Fruit fly (Drosophila melanogaster) whole organism, wandering third instar larva: Measurements from ENCODE around the gene CG31775.

Experiments used
- CG32264 ChIP-seq: fragments of 200-800 bp; sonication (Bioruptor generic); optimal IDR thresholded peaks from 2 replicates; lab custom pipeline; 2016; ENCODE audit warnings: missing biosample characterization, missing genetic modification characterization
- CG9705 ChIP-seq: fragments of 200-800 bp; sonication (Bioruptor generic); optimal IDR thresholded peaks from 2 replicates; lab custom pipeline; 2018; ENCODE audit warnings: missing biosample characterization, mild to moderate bottlenecking, missing genetic modification characterization
- CrebA ChIP-seq: fragments of 200-800 bp; sonication (Bioruptor generic); optimal IDR thresholded peaks from 2 replicates; lab custom pipeline; 2016; ENCODE audit warnings: missing biosample characterization, mild to moderate bottlenecking, missing genetic modification characterization, borderline replicate concordance
- HLH106 ChIP-seq: fragments of 200-800 bp; optimal IDR thresholded peaks from 3 replicates; lab custom pipeline; 2019; ENCODE audit warnings: missing biosample characterization, mild to moderate bottlenecking, missing genetic modification characterization, moderate library complexity
- Hr83 ChIP-seq: fragments of 200-300 bp; sonication (Bioruptor generic); optimal IDR thresholded peaks from 2 replicates; lab custom pipeline; 2016; ENCODE audit warnings: missing biosample characterization, mild to moderate bottlenecking, missing genetic modification characterization, moderate library complexity; ENCODE audit not compliant: poor library complexity, severe bottlenecking
- Jra ChIP-seq: sonication (Bioruptor generic); optimal IDR thresholded peaks from 2 replicates; lab custom pipeline; 2016; ENCODE audit warnings: missing biosample characterization, missing genetic modification characterization
- Myc ChIP-seq: fragments of >200 bp; optimal IDR thresholded peaks from 2 replicates; lab custom pipeline; 2017
- N ChIP-seq: fragments of >200 bp; optimal IDR thresholded peaks from 2 replicates; lab custom pipeline; 2018; ENCODE audit warnings: missing biosample characterization, missing external identifiers, missing genetic modification characterization
- Rel ChIP-seq, 2 experiments: fragments of 200-800 bp; sonication (Bioruptor generic) in 1 of 2; optimal IDR thresholded peaks; 2 replicates in 1 of 2; 3 replicates in 1 of 2; lab custom pipeline; 2016 to 2019; ENCODE audit warnings: mild to moderate bottlenecking in 2 of 2, missing biosample characterization in 2 of 2, missing genetic modification characterization in 2 of 2, moderate library complexity in 1 of 2
- br ChIP-seq: fragments of 200-800 bp; sonication (Bioruptor generic); optimal IDR thresholded peaks from 2 replicates; lab custom pipeline; 2016; ENCODE audit warnings: missing biosample characterization, missing genetic modification characterization
- dmrt93B ChIP-seq: fragments of 200-800 bp; sonication (Bioruptor generic); optimal IDR thresholded peaks from 2 replicates; lab custom pipeline; 2018; ENCODE audit warnings: missing biosample characterization, mild to moderate bottlenecking, missing genetic modification characterization
- ey ChIP-seq: fragments of 200-800 bp; sonication (Bioruptor generic); optimal IDR thresholded peaks from 2 replicates; lab custom pipeline; 2016; ENCODE audit warnings: missing biosample characterization, missing genetic modification characterization
- jim ChIP-seq: fragments of 175-275, 200-325 bp; sonication (Bioruptor generic); optimal IDR thresholded peaks from 2 replicates; lab custom pipeline; 2016; ENCODE audit warnings: missing biosample characterization, mild to moderate bottlenecking, missing genetic modification characterization
- lola ChIP-seq: fragments of >200 bp; optimal IDR thresholded peaks from 2 replicates; lab custom pipeline; 2017; ENCODE audit warnings: missing biosample characterization, missing genetic modification characterization
- tai ChIP-seq: sonication (Bioruptor generic); optimal IDR thresholded peaks from 2 replicates; lab custom pipeline; 2016; ENCODE audit warnings: missing biosample characterization, missing genetic modification characterization

The CG31775 gene

dm6 chr2L:14688274-14688840 lies 49.2 kb downstream of the CG31775 start:
- TF ChIP-seq Myc: no peak
- no peak for TF ChIP-seq N (GFP tag; lab: Kevin White, UChicago)
- TF ChIP-seq lola (GFP tag; lab: Kevin White, UChicago): no peak
- no peak for TF ChIP-seq jim (GFP tag; lab: Kevin White, UChicago)
- TF ChIP-seq HLH106 (tag; lab: Kevin White, UChicago): no peak

- no peak for TF ChIP-seq tai (GFP tag; lab: Kevin White, UChicago)
- no peak for TF ChIP-seq Hr83 (GFP tag; lab: Kevin White, UChicago)
- no peak for TF ChIP-seq ey (GFP tag; lab: Kevin White, UChicago)
- TF ChIP-seq br (GFP tag; lab: Kevin White, UChicago): no peak
- no peak for TF ChIP-seq Rel (GFP tag; optimal IDR thresholded peaks at IDR 0.05; lab: Kevin White, UChicago)
- TF ChIP-seq Rel (tag; optimal IDR thresholded peaks at IDR 0.05; lab: Kevin White, UChicago): no peak
- no peak for TF ChIP-seq CrebA
- no peak for TF ChIP-seq CG9705 (GFP tag; lab: Kevin White, UChicago)
- TF ChIP-seq Jra (GFP tag; lab: Kevin White, UChicago): no peak
- TF ChIP-seq CG32264 (GFP tag; lab: Kevin White, UChicago): no peak
- TF ChIP-seq dmrt93B: no peak
Measured at dm6 chr2L:14687359-14687758, 50.2 kb downstream of the CG31775 start.
